Fruit fly (Drosophila melanogaster): ENCODE results near the gene ND-ACP.

The ND-ACP gene

dm6 chr3L:1295693-1296092 lies 34.1 kb upstream of the ND-ACP start, which contains the start of gene Rabex-5 (continued):
- peak; percentile 31 for TF ChIP-seq CG10654 (GFP tag; optimal IDR thresholded peaks at IDR 0.05)
- TF ChIP-seq en (GFP tag; optimal IDR thresholded peaks at IDR 0.05) = no peak
- TF ChIP-seq CG14710 (tag; optimal IDR thresholded peaks at IDR 0.05) = peak; percentile 49
- TF ChIP-seq lmd (GFP tag; IDR thresholded peaks at IDR 0.05) = peak; percentile 15; the same call in 1 of the 2 replicates
- TF ChIP-seq zen2 (GFP tag; IDR thresholded peaks at IDR 0.05; ENCODE audit: partially characterized antibody) = peak; percentile 39; the same call in 1 of the 3 replicates
- TF ChIP-seq CG8359 (GFP tag; optimal IDR thresholded peaks at IDR 0.05; ENCODE audit: borderline replicate concordance) = no peak
- TF ChIP-seq ap (GFP tag; IDR thresholded peaks at IDR 0.05) = no peak
- TF ChIP-seq gcm2 (GFP tag; optimal IDR thresholded peaks at IDR 0.05) = no peak
- TF ChIP-seq CG5180 (GFP tag; optimal IDR thresholded peaks at IDR 0.05) = no peak
- no peak for TF ChIP-seq Sox102F (GFP tag; optimal IDR thresholded peaks at IDR 0.05)
- TF ChIP-seq tna (GFP tag; IDR thresholded peaks at IDR 0.05; ENCODE audit: partially characterized antibody) = peak; percentile 74
- TF ChIP-seq CG11247 (GFP tag; IDR thresholded peaks at IDR 0.05) = no peak
- no peak for TF ChIP-seq pita (GFP tag; optimal IDR thresholded peaks at IDR 0.05)
- TF ChIP-seq GATAe (GFP tag; conservative IDR thresholded peaks at IDR 0.05) = no peak
- TF ChIP-seq bcd (GFP tag; optimal IDR thresholded peaks at IDR 0.05) = peak; percentile 1
- peak; percentile 88 for TF ChIP-seq row (GFP tag; IDR thresholded peaks at IDR 0.05)
- peak; percentile 74 for TF ChIP-seq E2f2 (GFP tag; IDR thresholded peaks at IDR 0.05)
- no peak for TF ChIP-seq kay (GFP tag; optimal IDR thresholded peaks at IDR 0.05)
- no peak for TF ChIP-seq ttk (GFP tag; IDR thresholded peaks at IDR 0.05)
- TF ChIP-seq CG32772 (GFP tag; IDR thresholded peaks at IDR 0.05) = no peak
- no peak for TF ChIP-seq prd (optimal IDR thresholded peaks at IDR 0.05)
- TF ChIP-seq prd (GFP tag; IDR thresholded peaks at IDR 0.05) = peak; percentile 20; the same call in 1 of the 3 replicates
- TF ChIP-seq sim (GFP tag; IDR thresholded peaks at IDR 0.05) = no peak
- TF ChIP-seq CG1603 (tag; optimal IDR thresholded peaks at IDR 0.05) = peak; percentile 73
- TF ChIP-seq CG6813 (GFP tag; optimal IDR thresholded peaks at IDR 0.05) = no peak
- TF ChIP-seq her (GFP tag; optimal IDR thresholded peaks at IDR 0.05) = peak; percentile 65
- TF ChIP-seq MESR4 (GFP tag; optimal IDR thresholded peaks at IDR 0.05) = peak; percentile 79
- peak; percentile 78 for TF ChIP-seq CG34224 (GFP tag; IDR thresholded peaks at IDR 0.05; ENCODE audit: partially characterized antibody)
- peak; percentile 35 for TF ChIP-seq az2 (GFP tag; optimal IDR thresholded peaks at IDR 0.05)
- TF ChIP-seq Fer2 (tag; optimal IDR thresholded peaks at IDR 0.05) = no peak
- TF ChIP-seq CG7745 (tag; optimal IDR thresholded peaks at IDR 0.05) = no peak
- TF ChIP-seq Hey (tag; optimal IDR thresholded peaks at IDR 0.05) = no peak
- TF ChIP-seq CG18262 (tag; optimal IDR thresholded peaks at IDR 0.05) = peak; percentile 19
- TF ChIP-seq dm (GFP tag; optimal IDR thresholded peaks at IDR 0.05) = no peak
- peak; percentile 3 for TF ChIP-seq Chrac-16 (GFP tag; optimal IDR thresholded peaks at IDR 0.05)
- TF ChIP-seq CG4707 (GFP tag; optimal IDR thresholded peaks at IDR 0.05) = no peak
- peak; percentile 34 for TF ChIP-seq shn (GFP tag; optimal IDR thresholded peaks at IDR 0.05)
- peak; percentile 54 for TF ChIP-seq mam (GFP tag; optimal IDR thresholded peaks at IDR 0.05)
- TF ChIP-seq CG31365 (tag; optimal IDR thresholded peaks at IDR 0.05) = no peak
- peak; percentile 46 for TF ChIP-seq CG17186 (GFP tag; optimal IDR thresholded peaks at IDR 0.05)
- no peak for TF ChIP-seq slp2 (GFP tag; optimal IDR thresholded peaks at IDR 0.05)
- peak; percentile 4 for TF ChIP-seq ind (GFP tag; optimal IDR thresholded peaks at IDR 0.05)
- peak; percentile 23 for TF ChIP-seq gfzf (GFP tag; optimal IDR thresholded peaks at IDR 0.05)
- no peak for TF ChIP-seq CG12299 (tag; optimal IDR thresholded peaks at IDR 0.05)
- no peak for TF ChIP-seq Bdp1 (GFP tag; optimal IDR thresholded peaks at IDR 0.05)
- no peak for TF ChIP-seq CG4854 (GFP tag; optimal IDR thresholded peaks at IDR 0.05)
- TF ChIP-seq p53 (GFP tag; optimal IDR thresholded peaks at IDR 0.05) = peak; percentile 68
- TF ChIP-seq CG12744 (GFP tag; optimal IDR thresholded peaks at IDR 0.05) = no peak
- 0 out of 2 replicates have a peak, but pooled peaks have one; percentile 13 for TF ChIP-seq sisA (GFP tag; IDR thresholded peaks at IDR 0.05)
- no peak for TF ChIP-seq Oaz (GFP tag; IDR thresholded peaks at IDR 0.05)
- TF ChIP-seq gcm (GFP tag; optimal IDR thresholded peaks at IDR 0.05) = no peak
